Fruit fly (Drosophila melanogaster): Measurements from ENCODE around the gene pim.

Gene pim

dm6 chr2L:10393467-10393866 lies 30.7 kb downstream of the pim start:
- no peak for TF ChIP-seq Myc (optimal IDR thresholded peaks at IDR 0.05)
- no peak for TF ChIP-seq sage (GFP tag; optimal IDR thresholded peaks at IDR 0.05)
- TF ChIP-seq Hnf4 (GFP tag; optimal IDR thresholded peaks at IDR 0.05), result no peak
- TF ChIP-seq jim (GFP tag; optimal IDR thresholded peaks at IDR 0.05), result no peak
- TF ChIP-seq N (GFP tag; optimal IDR thresholded peaks at IDR 0.05), result no peak
- no peak for TF ChIP-seq Hr83 (GFP tag; optimal IDR thresholded peaks at IDR 0.05; ENCODE audit: poor library complexity, severe bottlenecking)
- TF ChIP-seq sv (GFP tag; optimal IDR thresholded peaks at IDR 0.05), result no peak
- no peak for TF ChIP-seq pan (optimal IDR thresholded peaks at IDR 0.05)
- TF ChIP-seq Dfd (GFP tag; optimal IDR thresholded peaks at IDR 0.05), result no peak
- no peak for TF ChIP-seq CG32264 (GFP tag; optimal IDR thresholded peaks at IDR 0.05)
- TF ChIP-seq woc (GFP tag; optimal IDR thresholded peaks at IDR 0.05), result no peak
- no peak for TF ChIP-seq OdsH (GFP tag; optimal IDR thresholded peaks at IDR 0.05)
- no peak for TF ChIP-seq CrebA (GFP tag; optimal IDR thresholded peaks at IDR 0.05; ENCODE audit: borderline replicate concordance)
- TF ChIP-seq Jra (GFP tag; optimal IDR thresholded peaks at IDR 0.05), result no peak
- no peak for TF ChIP-seq br (GFP tag; optimal IDR thresholded peaks at IDR 0.05)
- TF ChIP-seq dsf (GFP tag; optimal IDR thresholded peaks at IDR 0.05; ENCODE audit: borderline replicate concordance), result no peak

DNA sequence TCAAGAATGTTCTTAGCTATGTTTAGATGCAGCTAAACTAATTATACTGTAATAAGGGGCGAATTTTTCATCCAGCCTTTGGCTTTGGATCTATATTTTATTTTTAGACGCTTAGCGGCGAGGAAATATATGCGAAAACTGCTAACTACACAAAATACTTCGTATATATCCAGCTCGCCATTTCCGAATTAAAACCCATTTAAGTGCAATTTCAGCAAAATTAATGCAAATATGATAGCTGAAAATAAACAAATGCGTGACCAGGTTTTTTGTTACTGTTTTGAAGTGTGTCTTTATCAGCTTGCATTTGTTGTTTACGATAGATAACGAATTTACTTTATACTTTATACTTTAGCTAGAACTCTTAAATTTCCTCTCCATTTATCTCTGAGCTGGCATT lies 32.2 kb downstream of the pim start:
- TF ChIP-seq lola (GFP tag; optimal IDR thresholded peaks at IDR 0.05) (no peak), tai (GFP tag; optimal IDR thresholded peaks at IDR 0.05) (peak; percentile 31)

dm6 chr2L:10395642-10396487 lies 33.1 kb downstream of the pim start, which contains the start of gene Mdh1:
TSS of gene Mdh1 (minus strand) at chr2L:10396332.
- TF ChIP-seq dsf (GFP tag; optimal IDR thresholded peaks at IDR 0.05; ENCODE audit: borderline replicate concordance), result no peak
- TF ChIP-seq psq (GFP tag; optimal IDR thresholded peaks at IDR 0.05), result no peak
- TF ChIP-seq dl (GFP tag; optimal IDR thresholded peaks at IDR 0.05; ENCODE audit: insufficient read depth in 1 of 2, partially characterized antibody in 2 of 2), result peak in 1 of 2 experiments; percentile 11
- TF ChIP-seq dmrt93B (GFP tag; optimal IDR thresholded peaks at IDR 0.05), result no peak
- TF ChIP-seq Dif (GFP tag; optimal IDR thresholded peaks at IDR 0.05; ENCODE audit: partially characterized antibody), result no peak
- peak; percentile 14 for TF ChIP-seq OdsH (GFP tag; optimal IDR thresholded peaks at IDR 0.05)
- TF ChIP-seq Hnf4 (GFP tag; optimal IDR thresholded peaks at IDR 0.05), result peak; percentile 10
- TF ChIP-seq GATAd (GFP tag; optimal IDR thresholded peaks at IDR 0.05), result no peak
- no peak for TF ChIP-seq CG9705 (GFP tag; optimal IDR thresholded peaks at IDR 0.05)
- TF ChIP-seq Sp1 (GFP tag; optimal IDR thresholded peaks at IDR 0.05), result no peak
- TF ChIP-seq foxo (GFP tag; optimal IDR thresholded peaks at IDR 0.05), result no peak
- TF ChIP-seq Mio (GFP tag; optimal IDR thresholded peaks at IDR 0.05), result no peak
- no peak for TF ChIP-seq Rel (GFP tag; optimal IDR thresholded peaks at IDR 0.05)
- TF ChIP-seq Rel (tag; optimal IDR thresholded peaks at IDR 0.05), result no peak
- TF ChIP-seq Vsx2 (GFP tag; optimal IDR thresholded peaks at IDR 0.05; ENCODE audit: partially characterized antibody), result no peak
- TF ChIP-seq jim (GFP tag; optimal IDR thresholded peaks at IDR 0.05), result no peak
- TF ChIP-seq rgr (GFP tag; optimal IDR thresholded peaks at IDR 0.05), result peak; percentile 13
- TF ChIP-seq sage (GFP tag; optimal IDR thresholded peaks at IDR 0.05), result peak; percentile 37
- TF ChIP-seq N (GFP tag; optimal IDR thresholded peaks at IDR 0.05), result no peak
- no peak for TF ChIP-seq Dfd (GFP tag; optimal IDR thresholded peaks at IDR 0.05)
- peak; percentile 52 for TF ChIP-seq brk (GFP tag; optimal IDR thresholded peaks at IDR 0.05)
- TF ChIP-seq ey (GFP tag; optimal IDR thresholded peaks at IDR 0.05), result no peak
- TF ChIP-seq h (GFP tag; optimal IDR thresholded peaks at IDR 0.05), result no peak
- TF ChIP-seq lola (GFP tag; optimal IDR thresholded peaks at IDR 0.05), result no peak
- no peak for TF ChIP-seq Hr83 (GFP tag; optimal IDR thresholded peaks at IDR 0.05; ENCODE audit: poor library complexity, severe bottlenecking)
- TF ChIP-seq woc (GFP tag; optimal IDR thresholded peaks at IDR 0.05), result peak; percentile 6
- no peak for TF ChIP-seq Myc (optimal IDR thresholded peaks at IDR 0.05)
- no peak for TF ChIP-seq CrebA (GFP tag; optimal IDR thresholded peaks at IDR 0.05; ENCODE audit: borderline replicate concordance)
- no peak for TF ChIP-seq br (GFP tag; optimal IDR thresholded peaks at IDR 0.05)

- TF ChIP-seq N (GFP tag; optimal IDR thresholded peaks at IDR 0.05) (no peak), Myc (optimal IDR thresholded peaks at IDR 0.05) (peak; percentile 53), Hr83 (GFP tag; optimal IDR thresholded peaks at IDR 0.05; ENCODE audit: poor library complexity, severe bottlenecking) (no peak), woc (GFP tag; optimal IDR thresholded peaks at IDR 0.05) (peak; percentile 13), CrebA (GFP tag; optimal IDR thresholded peaks at IDR 0.05; ENCODE audit: borderline replicate concordance) (no peak), br (GFP tag; optimal IDR thresholded peaks at IDR 0.05) (no peak), psq (GFP tag; optimal IDR thresholded peaks at IDR 0.05) (no peak), CG32264 (GFP tag; optimal IDR thresholded peaks at IDR 0.05) (no peak), OdsH (GFP tag; optimal IDR thresholded peaks at IDR 0.05) (no peak), lola (GFP tag; optimal IDR thresholded peaks at IDR 0.05) (no peak), dsf (GFP tag; optimal IDR thresholded peaks at IDR 0.05; ENCODE audit: borderline replicate concordance) (no peak), CG9705 (GFP tag; optimal IDR thresholded peaks at IDR 0.05) (no peak), Hnf4 (GFP tag; optimal IDR thresholded peaks at IDR 0.05) (no peak), Mio (GFP tag; optimal IDR thresholded peaks at IDR 0.05) (no peak), dmrt93B (GFP tag; optimal IDR thresholded peaks at IDR 0.05) (no peak), foxo (GFP tag; optimal IDR thresholded peaks at IDR 0.05) (no peak)
These were observed 33.7 kb downstream of the pim start, which contains the start of gene Cnot4 for dm6 chr2L:10396488-10396824. TSS of gene Cnot4 (plus strand) at chr2L:10396716.

Measured in whole organism, wandering third instar larva.